Worm (Caenorhabditis elegans) whole organism, young adult: ENCODE results near the gene C14A6.6.

Experiments
- Y56A3A.18 ChIP-seq: fragments of 200-800 bp; sonication (Bioruptor generic); IDR thresholded peaks from 2 replicates; pipeline ENCODE4 v1.3.6; 2022; ENCODE audit warnings: missing genetic modification reagents, missing genetic modification characterization, missing compliant biosample characterization
- ceh-27 ChIP-seq: fragments of 200-800 bp; sonication (Bioruptor generic); optimal IDR thresholded peaks from 2 replicates; lab custom pipeline; 2018; ENCODE audit warnings: mild to moderate bottlenecking, missing genetic modification characterization, moderate library complexity, missing compliant biosample characterization
- ceh-40 ChIP-seq: fragments of 200-800 bp; sonication (Bioruptor generic); IDR thresholded peaks from 2 replicates; pipeline ENCODE4 v1.3.6; 2022; ENCODE audit warnings: missing genetic modification characterization, missing compliant biosample characterization
- egl-44 ChIP-seq: fragments of 200-800 bp; sonication (Bioruptor generic); IDR thresholded peaks from 2 replicates; pipeline ENCODE4 v1.3.6; 2022; ENCODE audit warnings: missing genetic modification reagents, missing genetic modification characterization, missing compliant biosample characterization
- egrh-3 ChIP-seq: fragments of 200-800 bp; sonication (Bioruptor generic); IDR thresholded peaks from 2 replicates; pipeline ENCODE4 v1.3.6; 2022; ENCODE audit warnings: missing genetic modification reagents, missing genetic modification characterization, missing compliant biosample characterization
- lin-40 ChIP-seq: sonication (generic microtip); optimal IDR thresholded peaks from 2 replicates; lab custom pipeline; 2016; ENCODE audit warnings: missing genetic modification characterization, mild to moderate bottlenecking, missing compliant biosample characterization, missing genotype, missing genetic modification reagents
- snpc-1.3 ChIP-seq: sonication (generic microtip); optimal IDR thresholded peaks from 2 replicates; lab custom pipeline; 2017; ENCODE audit warnings: missing genetic modification characterization, mild to moderate bottlenecking, missing compliant biosample characterization, antibody characterized with exemption, moderate library complexity, missing genotype, missing genetic modification reagents; ENCODE audit not compliant: insufficient read depth
- snpc-4 ChIP-seq, 5 experiments: fragments of 150-350 bp in 1 of 5; sonication (generic microtip) in 4 of 5; optimal IDR thresholded peaks; 2 replicates each; lab custom pipeline; 2014 to 2018; ENCODE audit warnings: missing genetic modification characterization in 5 of 5, missing biosample characterization in 3 of 5, antibody characterized with exemption in 2 of 5, mild to moderate bottlenecking in 2 of 5, missing compliant biosample characterization in 2 of 5, missing genotype in 2 of 5, moderate library complexity in 2 of 5, missing genetic modification reagents in 1 of 5
- tlf-1 ChIP-seq: fragments of 200-800 bp; sonication (Bioruptor generic); optimal IDR thresholded peaks from 2 replicates; lab custom pipeline; 2018; ENCODE audit warnings: mild to moderate bottlenecking, missing genetic modification characterization, missing compliant biosample characterization
- unc-62 ChIP-seq: fragments of 150-350 bp; optimal IDR thresholded peaks from 2 replicates; lab custom pipeline; 2014; ENCODE audit warnings: missing biosample characterization, missing genetic modification reagents, missing genetic modification characterization
- ztf-18 ChIP-seq: sonication (generic microtip); optimal IDR thresholded peaks from 2 replicates; lab custom pipeline; 2016; ENCODE audit warnings: missing genotype, mild to moderate bottlenecking, missing genetic modification characterization, missing compliant biosample characterization

ce11 chrV:18191128-18191527 is 24.1 kb upstream of the C14A6.6 start, which contains the start of gene clec-42:
- TF ChIP-seq unc-62 (GFP tag; lab: Kevin White, UChicago): no peak
- TF ChIP-seq snpc-1.3 (tag; lab: Kevin White, UChicago): no peak
- no peak for TF ChIP-seq tlf-1 (GFP tag; lab: Kevin White, UChicago)
- no peak for TF ChIP-seq egl-44 (GFP tag; lab: Robert Waterston, UW)
- TF ChIP-seq Y56A3A.18 (GFP tag; lab: Robert Waterston, UW): no peak
- TF ChIP-seq ztf-18 (tag; lab: Kevin White, UChicago): no peak
- TF ChIP-seq ceh-27 (GFP tag; lab: Kevin White, UChicago): no peak
- TF ChIP-seq egrh-3 (GFP tag; lab: Robert Waterston, UW): no peak
- TF ChIP-seq snpc-4 (GFP tag; optimal IDR thresholded peaks at IDR 0.05; lab: Kevin White, UChicago): no peak
- no peak for TF ChIP-seq snpc-4 (tag; optimal IDR thresholded peaks at IDR 0.05; lab: Kevin White, UChicago)
- no peak for TF ChIP-seq ceh-40 (GFP tag; lab: Robert Waterston, UW)
- no peak for TF ChIP-seq lin-40
